Worm (Caenorhabditis elegans) whole organism, midembryonic: ENCODE results near the gene ugt-44.

Experiments used
- flt-1 ChIP-seq: fragments of 200-800 bp; sonication (Bioruptor generic); IDR thresholded peaks from 2 replicates; pipeline ENCODE4 v1.3.6; 2022; ENCODE audit warnings: missing genetic modification characterization, missing compliant biosample characterization
- klf-2 ChIP-seq: fragments of 200-800 bp; sonication (Bioruptor generic); conservative IDR thresholded peaks from 2 replicates; pipeline ENCODE4 v1.3.6; 2022; ENCODE audit warnings: missing genetic modification reagents, missing genetic modification characterization, missing compliant biosample characterization
- med-1 ChIP-seq: sonication (generic microtip); optimal IDR thresholded peaks from 2 replicates; lab custom pipeline; 2017; ENCODE audit warnings: missing genetic modification characterization, mild to moderate bottlenecking, missing compliant biosample characterization, antibody characterized with exemption, missing genetic modification reagents; ENCODE audit not compliant: insufficient read depth

DNA sequence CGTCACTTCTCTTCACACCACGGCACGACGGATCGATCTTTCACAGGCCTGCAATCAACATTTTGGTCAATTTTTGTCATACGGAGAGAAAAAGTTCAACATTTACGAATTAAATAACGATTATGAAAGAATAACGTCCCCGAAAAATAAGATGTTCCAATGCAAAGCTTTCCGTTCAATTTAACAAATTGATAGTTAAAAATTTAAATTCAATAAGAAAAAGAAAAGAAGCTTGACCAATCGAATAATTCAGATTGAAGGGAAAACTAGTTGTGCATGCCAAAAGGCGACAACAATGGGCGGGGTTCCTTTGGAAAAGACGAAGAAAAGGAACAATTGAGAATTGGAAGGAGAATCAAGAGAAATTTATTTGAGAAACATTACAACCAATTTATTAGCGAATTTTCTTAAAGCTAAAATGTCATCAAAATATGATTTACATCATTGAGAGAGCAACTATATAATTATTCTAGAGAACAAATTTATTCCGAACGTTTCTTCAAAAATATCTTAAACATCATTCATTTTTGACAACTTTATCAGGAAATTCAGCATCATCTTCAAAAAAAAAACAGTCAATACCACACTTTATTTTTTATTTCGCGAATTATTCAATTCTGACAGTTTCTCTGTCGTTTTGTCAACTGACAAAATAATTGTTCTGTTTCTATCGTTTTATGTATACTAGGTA is 32.2 kb downstream of the ugt-44 start, which contains the start of gene tax-6:
- TF ChIP-seq flt-1 (GFP tag; lab: Robert Waterston, UW): no peak
- no peak for TF ChIP-seq med-1
- TF ChIP-seq klf-2: no peak
